Fruit fly (Drosophila melanogaster) whole organism, embryonic: ENCODE data around the gene Hrb27C.

Experiments used
- Aef1 ChIP-seq: fragments of 200-800 bp; sonication (Bioruptor generic); IDR thresholded peaks from 3 replicates; pipeline ENCODE4 v1.3.6; 2022; ENCODE audit warnings: missing biosample characterization, missing genetic modification characterization
- CG11456 ChIP-seq: fragments of 200-800 bp; sonication (Bioruptor generic); IDR thresholded peaks from 3 replicates; pipeline ENCODE4 v1.3.6; 2022; ENCODE audit warnings: missing biosample characterization, missing genetic modification characterization
- CG12236 ChIP-seq: fragments of 200-800 bp; sonication (Bioruptor generic); optimal IDR thresholded peaks from 2 replicates; lab custom pipeline; 2016; ENCODE audit warnings: missing biosample characterization, missing genetic modification characterization
- CG12659 ChIP-seq: fragments of 200-800 bp; sonication (Bioruptor generic); optimal IDR thresholded peaks from 3 replicates; lab custom pipeline; 2017; ENCODE audit warnings: mild to moderate bottlenecking, missing biosample characterization, missing genetic modification reagents, missing genetic modification characterization
- CG13296 ChIP-seq: fragments of 200-800 bp; sonication (Bioruptor generic); optimal IDR thresholded peaks from 3 replicates; lab custom pipeline; 2018; ENCODE audit warnings: missing biosample characterization, mild to moderate bottlenecking, missing genetic modification characterization
- CG1603 ChIP-seq: fragments of 200-800 bp; sonication (Bioruptor generic); optimal IDR thresholded peaks from 2 replicates; lab custom pipeline; 2019; ENCODE audit warnings: missing biosample characterization, mild to moderate bottlenecking, missing genetic modification characterization, moderate library complexity
- CG17186 ChIP-seq: fragments of 200-800 bp; sonication (Bioruptor generic); optimal IDR thresholded peaks from 3 replicates; lab custom pipeline; 2017; ENCODE audit warnings: missing biosample characterization, missing genetic modification reagents, missing genetic modification characterization
- CG1792 ChIP-seq: fragments of 200-800 bp; sonication (Bioruptor generic); optimal IDR thresholded peaks from 2 replicates; lab custom pipeline; 2016; ENCODE audit warnings: missing biosample characterization, missing genetic modification characterization
- CG18619 ChIP-seq: fragments of 200-800 bp; sonication (Bioruptor generic); optimal IDR thresholded peaks from 3 replicates; lab custom pipeline; 2017; ENCODE audit warnings: missing biosample characterization, mild to moderate bottlenecking, missing genetic modification characterization
- CG18764 ChIP-seq: fragments of 200-800 bp; sonication (Bioruptor generic); optimal IDR thresholded peaks from 3 replicates; lab custom pipeline; 2016; ENCODE audit warnings: missing biosample characterization, missing genetic modification characterization
- CG2129 ChIP-seq: fragments of 200-800 bp; sonication (Bioruptor generic); IDR thresholded peaks from 2 replicates; pipeline ENCODE4 v1.3.6; 2022; ENCODE audit warnings: missing biosample characterization, missing genetic modification characterization; ENCODE audit not compliant: partially characterized antibody
- CG2678 ChIP-seq: fragments of 200-800 bp; sonication (Bioruptor generic); optimal IDR thresholded peaks from 3 replicates; lab custom pipeline; 2019; ENCODE audit warnings: missing biosample characterization, mild to moderate bottlenecking, missing genetic modification characterization, moderate library complexity
- CG32767 ChIP-seq: fragments of 200-800 bp; sonication (Bioruptor generic); IDR thresholded peaks from 2 replicates; pipeline ENCODE4 v1.3.6; 2022; ENCODE audit warnings: missing biosample characterization, missing genetic modification characterization
- CG4282 ChIP-seq: fragments of 200-800 bp; sonication (Bioruptor generic); optimal IDR thresholded peaks from 2 replicates; lab custom pipeline; 2016; ENCODE audit warnings: missing biosample characterization, missing genetic modification characterization
- CG4360 ChIP-seq: fragments of 200-800 bp; sonication (Bioruptor generic); IDR thresholded peaks from 2 replicates; pipeline ENCODE4 v1.3.6; 2022; ENCODE audit warnings: missing biosample characterization, missing genetic modification characterization
- CG4820 ChIP-seq: fragments of 200-800 bp; sonication (Bioruptor generic); optimal IDR thresholded peaks from 3 replicates; lab custom pipeline; 2016; ENCODE audit warnings: missing biosample characterization, missing genetic modification characterization
- CG6689 ChIP-seq: fragments of 200-800 bp; sonication (Bioruptor generic); IDR thresholded peaks from 2 replicates; pipeline ENCODE4 v1.3.6; 2022; ENCODE audit warnings: missing biosample characterization, missing genetic modification characterization
- CG8290 ChIP-seq, 3 experiments: fragments of 200-800 bp; sonication (Bioruptor generic); optimal IDR thresholded peaks; 2 replicates each; lab custom pipeline; 2016 to 2019; ENCODE audit warnings: missing biosample characterization in 3 of 3, missing genetic modification characterization in 3 of 3, mild to moderate bottlenecking in 2 of 3, moderate library complexity in 1 of 3
- CG8388 ChIP-seq: fragments of 200-800 bp; sonication (Bioruptor generic); optimal IDR thresholded peaks from 2 replicates; lab custom pipeline; 2019; ENCODE audit warnings: missing biosample characterization, mild to moderate bottlenecking, missing genetic modification characterization, moderate library complexity
- D ChIP-seq, 2 experiments: fragments of 200-800 bp in 1 of 2; fragments of >200 bp in 1 of 2; sonication (Bioruptor generic) in 1 of 2; optimal IDR thresholded peaks; 2 replicates in 1 of 2; 3 replicates in 1 of 2; lab custom pipeline; 2017; ENCODE audit warnings: mild to moderate bottlenecking in 1 of 2, missing biosample characterization in 1 of 2, missing genetic modification characterization in 1 of 2, missing genetic modification reagents in 1 of 2
- Dbx ChIP-seq: fragments of 200-800 bp; sonication (Bioruptor generic); IDR thresholded peaks from 3 replicates; pipeline ENCODE4 v1.3.6; 2022; ENCODE audit warnings: missing biosample characterization, missing genetic modification characterization
- Fer2 ChIP-seq: fragments of 200-800 bp; sonication (Bioruptor generic); optimal IDR thresholded peaks from 2 replicates; lab custom pipeline; 2018; ENCODE audit warnings: missing biosample characterization, mild to moderate bottlenecking, missing genetic modification characterization, moderate library complexity
- Med ChIP-seq: fragments of 200-800 bp; sonication (Bioruptor generic); peaks from one replicate; lab custom pipeline; 2016; ENCODE audit warnings: missing biosample characterization, missing genetic modification characterization, mild to moderate bottlenecking, inconsistent platforms, moderate library complexity
- Mrtf ChIP-seq: fragments of 200-800 bp; sonication (Bioruptor generic); IDR thresholded peaks from 3 replicates; pipeline ENCODE4 v1.3.6; 2022; ENCODE audit warnings: missing biosample characterization, missing genetic modification characterization
- NC2β ChIP-seq: fragments of 200-800 bp; sonication (Bioruptor generic); optimal IDR thresholded peaks from 2 replicates; lab custom pipeline; 2016; ENCODE audit warnings: missing biosample characterization, missing genetic modification characterization
- Oli ChIP-seq: fragments of 200-800 bp; sonication (Bioruptor generic); optimal IDR thresholded peaks from 2 replicates; lab custom pipeline; 2018; ENCODE audit warnings: missing biosample characterization, mild to moderate bottlenecking, missing genetic modification characterization, moderate library complexity
- Poxn ChIP-seq: fragments of 200-800 bp; sonication (Bioruptor generic); IDR thresholded peaks from 2 replicates; pipeline ENCODE4 v1.3.6; 2022; ENCODE audit warnings: missing biosample characterization, missing genetic modification characterization
- Scr ChIP-seq: fragments of 200-800 bp; sonication (Bioruptor generic); IDR thresholded peaks from 2 replicates; pipeline ENCODE4 v1.3.6; 2022; ENCODE audit warnings: missing biosample characterization, missing genetic modification characterization; ENCODE audit not compliant: partially characterized antibody
- bsh ChIP-seq, 2 experiments: fragments of 200-800 bp; sonication (Bioruptor generic); optimal IDR thresholded peaks; 2 replicates each; lab custom pipeline; 2017 to 2018; ENCODE audit warnings: mild to moderate bottlenecking in 2 of 2, missing biosample characterization in 2 of 2, missing genetic modification characterization in 2 of 2, moderate library complexity in 1 of 2
- caup ChIP-seq: fragments of 200-800 bp; sonication (Bioruptor generic); optimal IDR thresholded peaks from 3 replicates; lab custom pipeline; 2017; ENCODE audit warnings: missing biosample characterization, mild to moderate bottlenecking, missing genetic modification characterization, moderate library complexity; ENCODE audit not compliant: severe bottlenecking
- chif ChIP-seq, 2 experiments: fragments of 200-800 bp; sonication (Bioruptor generic); optimal IDR thresholded peaks; 3 replicates each; lab custom pipeline; 2016; ENCODE audit warnings: missing biosample characterization in 2 of 2, missing genetic modification characterization in 2 of 2
- chm ChIP-seq: fragments of 200-800 bp; sonication (Bioruptor generic); IDR thresholded peaks from 2 replicates; pipeline ENCODE4 v1.3.6; 2022; ENCODE audit warnings: missing biosample characterization, missing genetic modification characterization
- crol ChIP-seq: fragments of 200-800 bp; sonication (Bioruptor generic); IDR thresholded peaks from 2 replicates; pipeline ENCODE4 v1.3.6; 2022; ENCODE audit warnings: missing biosample characterization, missing genetic modification characterization
- da ChIP-seq: fragments of 200-800 bp; sonication (Bioruptor generic); optimal IDR thresholded peaks from 2 replicates; lab custom pipeline; 2016; ENCODE audit warnings: missing biosample characterization, missing genetic modification characterization
- dmrt11E ChIP-seq: fragments of 200-800 bp; sonication (Bioruptor generic); optimal IDR thresholded peaks from 3 replicates; lab custom pipeline; 2018; ENCODE audit warnings: missing biosample characterization, mild to moderate bottlenecking, missing genetic modification characterization, moderate library complexity
- fd64A ChIP-seq: fragments of 200-800 bp; sonication (Bioruptor generic); optimal IDR thresholded peaks from 3 replicates; lab custom pipeline; 2018; ENCODE audit warnings: missing biosample characterization, mild to moderate bottlenecking, missing genetic modification characterization
- gsb ChIP-seq: fragments of 200-800 bp; sonication (Bioruptor generic); IDR thresholded peaks from 2 replicates; pipeline ENCODE4 v1.3.6; 2022; ENCODE audit warnings: missing biosample characterization, missing genetic modification characterization
- gt ChIP-seq: fragments of 200-800 bp; sonication (Bioruptor generic); IDR thresholded peaks from 2 replicates; pipeline ENCODE4 v1.3.6; 2022; ENCODE audit warnings: missing biosample characterization, missing genetic modification characterization
- lbe ChIP-seq: fragments of 200-800 bp; sonication (Bioruptor generic); optimal IDR thresholded peaks from 2 replicates; lab custom pipeline; 2016; ENCODE audit warnings: missing biosample characterization, mild to moderate bottlenecking, missing genetic modification characterization
- lilli ChIP-seq: fragments of 200-800 bp; sonication (Bioruptor generic); optimal IDR thresholded peaks from 3 replicates; lab custom pipeline; 2016; ENCODE audit warnings: missing biosample characterization, missing genetic modification characterization
- mld ChIP-seq: fragments of 200-800 bp; sonication (Bioruptor generic); IDR thresholded peaks from 3 replicates; pipeline ENCODE4 v1.3.6; 2022; ENCODE audit warnings: missing biosample characterization, missing genetic modification characterization; ENCODE audit not compliant: partially characterized antibody
- nerfin-1 ChIP-seq: fragments of 200-800 bp; sonication (Bioruptor generic); optimal IDR thresholded peaks from 3 replicates; lab custom pipeline; 2019; ENCODE audit warnings: missing biosample characterization, mild to moderate bottlenecking, missing genetic modification characterization, moderate library complexity
- pros ChIP-seq: fragments of 200-800 bp; sonication (Bioruptor generic); optimal IDR thresholded peaks from 3 replicates; lab custom pipeline; 2019; ENCODE audit warnings: missing biosample characterization, mild to moderate bottlenecking, missing genetic modification characterization, moderate library complexity
- pzg ChIP-seq: fragments of 200-800 bp; sonication (Bioruptor generic); optimal IDR thresholded peaks from 3 replicates; lab custom pipeline; 2018; ENCODE audit warnings: missing biosample characterization, mild to moderate bottlenecking, missing genetic modification characterization, moderate library complexity
- rib ChIP-seq: fragments of 200-800 bp; sonication (Bioruptor generic); IDR thresholded peaks from 2 replicates; pipeline ENCODE4 v1.3.6; 2022; ENCODE audit warnings: missing biosample characterization, missing genetic modification characterization
- schlank ChIP-seq: fragments of 200-800 bp; sonication (Bioruptor generic); optimal IDR thresholded peaks from 2 replicates; lab custom pipeline; 2018; ENCODE audit warnings: missing biosample characterization, mild to moderate bottlenecking, missing genetic modification characterization
- tup ChIP-seq: fragments of 200-800 bp; sonication (Bioruptor generic); optimal IDR thresholded peaks from 2 replicates; lab custom pipeline; 2016; ENCODE audit warnings: missing biosample characterization, mild to moderate bottlenecking, missing genetic modification characterization, moderate library complexity
- wdn ChIP-seq: fragments of 200-800 bp; sonication (Bioruptor generic); IDR thresholded peaks from 2 replicates; pipeline ENCODE4 v1.3.6; 2022; ENCODE audit warnings: missing biosample characterization, missing genetic modification characterization
- yki ChIP-seq: fragments of >200 bp; optimal IDR thresholded peaks from 3 replicates; lab custom pipeline; 2018

Hrb27C gene

dm6 chr2L:6919203-6919849, 1.2 kb upstream of the Hrb27C start (continued):
- TF ChIP-seq Fer2 (tag; lab: Kevin White, UChicago) (no peak), CG6689 (GFP tag; lab: Robert Waterston, UW) (no peak), lbe (GFP tag; lab: Kevin White, UChicago) (peak; percentile 11), Mrtf (GFP tag; lab: Robert Waterston, UW) (no peak), bsh (GFP tag; optimal IDR thresholded peaks at IDR 0.05; lab: Kevin White, UChicago) (no peak), gt (GFP tag; lab: Robert Waterston, UW) (no peak), Poxn (GFP tag; lab: Robert Waterston, UW) (no peak), CG18619 (GFP tag; lab: Kevin White, UChicago) (peak; percentile 16), CG8290 (GFP tag; optimal IDR thresholded peaks at IDR 0.05; lab: Kevin White, UChicago) (no peak), CG8290 (tag; optimal IDR thresholded peaks at IDR 0.05; lab: Kevin White, UChicago) (no peak), CG12236 (GFP tag; lab: Kevin White, UChicago) (no peak), CG2129 (GFP tag; lab: Robert Waterston, UW) (no peak), chm (GFP tag; lab: Robert Waterston, UW) (no peak), CG1792 (GFP tag; lab: Kevin White, UChicago) (no peak), CG18764 (GFP tag; lab: Kevin White, UChicago) (no peak), CG4360 (GFP tag; lab: Robert Waterston, UW) (no peak), fd64A (GFP tag; lab: Kevin White, UChicago) (no peak), pros (GFP tag; lab: Kevin White, UChicago) (no peak), CG32767 (GFP tag; lab: Robert Waterston, UW) (peak; percentile 63; the same call in 1 of the 2 replicates), gsb (GFP tag; lab: Robert Waterston, UW) (no peak), wdn (no peak), yki (lab: Kevin White, UChicago) (no peak), CG12659 (GFP tag; lab: Kevin White, UChicago) (no peak), CG4820 (no peak), Med (GFP tag; lab: Kevin White, UChicago) (peak; percentile 1), CG4282 (GFP tag; lab: Kevin White, UChicago) (no peak), Dbx (GFP tag; lab: Robert Waterston, UW) (0 out of 3 replicates have a peak, but pooled peaks have one; percentile 12), Aef1 (GFP tag; lab: Robert Waterston, UW) (no peak), NC2β (no peak), chif (GFP tag; optimal IDR thresholded peaks at IDR 0.05; lab: Kevin White, UChicago) (no peak), D (optimal IDR thresholded peaks at IDR 0.05; lab: Kevin White, UChicago) (no peak), D (GFP tag; optimal IDR thresholded peaks at IDR 0.05; lab: Kevin White, UChicago) (no peak), pzg (GFP tag; lab: Kevin White, UChicago) (peak; percentile 49), caup (GFP tag; lab: Kevin White, UChicago) (no peak), rib (GFP tag; lab: Robert Waterston, UW) (peak; percentile 69; the same call in 1 of the 2 replicates), CG17186 (GFP tag; lab: Kevin White, UChicago) (peak; percentile 99), CG2678 (tag; lab: Kevin White, UChicago) (peak; percentile 39), nerfin-1 (tag; lab: Kevin White, UChicago) (no peak), Oli (tag; lab: Kevin White, UChicago) (no peak), lilli (no peak), CG8388 (GFP tag; lab: Kevin White, UChicago) (no peak), Scr (GFP tag; lab: Robert Waterston, UW) (no peak), schlank (tag; lab: Kevin White, UChicago) (no peak), mld (GFP tag; lab: Robert Waterston, UW) (0 out of 3 replicates have a peak, but pooled peaks have one; percentile 33), crol (GFP tag; lab: Robert Waterston, UW) (peak; percentile 77; the same call in 1 of the 2 replicates), tup (no peak), dmrt11E (tag; lab: Kevin White, UChicago) (no peak), CG1603 (tag; lab: Kevin White, UChicago) (peak; percentile 7), CG11456 (GFP tag; lab: Robert Waterston, UW) (no peak), CG13296 (no peak), da (GFP tag; lab: Kevin White, UChicago) (no peak)
